Worm (Caenorhabditis elegans) whole organism, late embryonic: Measurements from ENCODE around the gene F56B3.4.

ENCODE experiments used
- C08G9.2 ChIP-seq: sonication (generic microtip); optimal IDR thresholded peaks from 2 replicates; lab custom pipeline; 2016; ENCODE audit warnings: mild to moderate bottlenecking, missing genetic modification characterization, moderate library complexity, missing compliant biosample characterization
- C38D4.7 ChIP-seq: fragments of 200-800 bp; sonication (Bioruptor generic); optimal IDR thresholded peaks from 2 replicates; lab custom pipeline; 2018; ENCODE audit warnings: mild to moderate bottlenecking, missing genetic modification characterization, moderate library complexity, missing compliant biosample characterization
- K02D7.2 ChIP-seq: sonication (generic microtip); optimal IDR thresholded peaks from 2 replicates; lab custom pipeline; 2017; ENCODE audit warnings: mild to moderate bottlenecking, missing genetic modification characterization, missing compliant biosample characterization
- T23F11.4 ChIP-seq: fragments of 200-800 bp; sonication (Bioruptor generic); optimal IDR thresholded peaks from 2 replicates; lab custom pipeline; 2018; ENCODE audit warnings: mild to moderate bottlenecking, missing genetic modification characterization, missing compliant biosample characterization
- Y22D7AL.16 ChIP-seq: sonication (generic microtip); optimal IDR thresholded peaks from 2 replicates; lab custom pipeline; 2016; ENCODE audit warnings: missing genetic modification characterization, missing compliant biosample characterization
- ahr-1 ChIP-seq: sonication (generic microtip); optimal IDR thresholded peaks from 2 replicates; lab custom pipeline; 2016; ENCODE audit warnings: missing genetic modification characterization, missing compliant biosample characterization
- ceh-14 ChIP-seq: sonication (generic microtip); optimal IDR thresholded peaks from 2 replicates; lab custom pipeline; 2016; ENCODE audit warnings: missing genotype, missing genetic modification characterization, missing compliant biosample characterization
- ceh-18 ChIP-seq: sonication (generic microtip); optimal IDR thresholded peaks from 2 replicates; lab custom pipeline; 2016; ENCODE audit warnings: missing genetic modification characterization, missing compliant biosample characterization
- ceh-19 ChIP-seq: fragments of 200-800 bp; sonication (Bioruptor generic); optimal IDR thresholded peaks from 2 replicates; lab custom pipeline; 2018; ENCODE audit warnings: mild to moderate bottlenecking, missing genetic modification characterization, missing compliant biosample characterization
- ceh-24 ChIP-seq: sonication (generic microtip); optimal IDR thresholded peaks from 2 replicates; lab custom pipeline; 2016; ENCODE audit warnings: mild to moderate bottlenecking, missing genetic modification characterization, missing compliant biosample characterization
- ceh-45 ChIP-seq: fragments of 200-800 bp; sonication (Bioruptor generic); IDR thresholded peaks from 2 replicates; pipeline ENCODE4 v1.3.6; 2022; ENCODE audit warnings: missing genetic modification reagents, missing genetic modification characterization, missing compliant biosample characterization
- ceh-48 ChIP-seq: sonication (generic microtip); optimal IDR thresholded peaks from 2 replicates; lab custom pipeline; 2016; ENCODE audit warnings: missing genetic modification characterization, inconsistent platforms, missing compliant biosample characterization
- ceh-6 ChIP-seq: fragments of 200-800 bp; sonication (Bioruptor generic); optimal IDR thresholded peaks from 2 replicates; lab custom pipeline; 2018; ENCODE audit warnings: mild to moderate bottlenecking, missing genetic modification characterization, missing compliant biosample characterization
- ceh-9 ChIP-seq: sonication (generic microtip); optimal IDR thresholded peaks from 2 replicates; lab custom pipeline; 2016; ENCODE audit warnings: mild to moderate bottlenecking, missing genetic modification characterization, inconsistent platforms, missing compliant biosample characterization
- che-1 ChIP-seq: sonication (generic microtip); optimal IDR thresholded peaks from 2 replicates; lab custom pipeline; 2016; ENCODE audit warnings: mild to moderate bottlenecking, missing genetic modification characterization, missing compliant biosample characterization
- elt-2 ChIP-seq: sonication (generic microtip); optimal IDR thresholded peaks from 2 replicates; lab custom pipeline; 2016; ENCODE audit warnings: missing genetic modification reagents, missing genetic modification characterization, missing compliant biosample characterization
- elt-4 ChIP-seq: sonication (generic microtip); optimal IDR thresholded peaks from 2 replicates; lab custom pipeline; 2016; ENCODE audit warnings: missing genetic modification characterization, missing compliant biosample characterization
- ets-4 ChIP-seq: sonication (generic microtip); optimal IDR thresholded peaks from 2 replicates; lab custom pipeline; 2016; ENCODE audit warnings: missing genetic modification characterization, missing compliant biosample characterization
- fkh-10 ChIP-seq: fragments of 150-350 bp; optimal IDR thresholded peaks from 2 replicates; lab custom pipeline; 2014; ENCODE audit warnings: missing biosample characterization, missing genetic modification reagents, missing genetic modification characterization
- fkh-6 ChIP-seq: sonication (generic microtip); optimal IDR thresholded peaks from 2 replicates; lab custom pipeline; 2016; ENCODE audit warnings: missing genetic modification characterization, missing compliant biosample characterization
- gmeb-2 ChIP-seq: sonication (generic microtip); optimal IDR thresholded peaks from 2 replicates; lab custom pipeline; 2016; ENCODE audit warnings: missing genetic modification characterization, inconsistent platforms, missing compliant biosample characterization
- hlh-8 ChIP-seq: sonication (generic microtip); optimal IDR thresholded peaks from 2 replicates; lab custom pipeline; 2016; ENCODE audit warnings: missing genotype, missing genetic modification characterization, missing compliant biosample characterization
- lim-6 ChIP-seq: sonication (generic microtip); optimal IDR thresholded peaks from 2 replicates; lab custom pipeline; 2016; ENCODE audit warnings: missing genetic modification characterization, missing compliant biosample characterization
- madf-2 ChIP-seq: sonication (generic microtip); optimal IDR thresholded peaks from 2 replicates; lab custom pipeline; 2017; ENCODE audit warnings: missing genetic modification characterization, missing compliant biosample characterization
- nfya-1 ChIP-seq: sonication (generic microtip); optimal IDR thresholded peaks from 2 replicates; lab custom pipeline; 2017; ENCODE audit warnings: missing genetic modification characterization, mild to moderate bottlenecking, missing compliant biosample characterization, antibody characterized with exemption, moderate library complexity
- odd-2 ChIP-seq: sonication (generic microtip); optimal IDR thresholded peaks from 2 replicates; lab custom pipeline; 2017; ENCODE audit warnings: antibody characterized with exemption, mild to moderate bottlenecking, missing genetic modification characterization, missing compliant biosample characterization
- pag-3 ChIP-seq: sonication (generic microtip); optimal IDR thresholded peaks from 2 replicates; lab custom pipeline; 2016; ENCODE audit warnings: missing compliant biosample characterization, missing genetic modification characterization, borderline replicate concordance
- pha-2 ChIP-seq: sonication (generic microtip); optimal IDR thresholded peaks from 2 replicates; lab custom pipeline; 2017; ENCODE audit warnings: mild to moderate bottlenecking, missing genetic modification characterization, missing compliant biosample characterization
- pha-4 ChIP-seq: fragments of 150-350 bp; optimal IDR thresholded peaks from 2 replicates; lab custom pipeline; 2018; ENCODE audit warnings: missing biosample characterization, missing genetic modification reagents, missing genetic modification characterization
- pqm-1 ChIP-seq: sonication (generic microtip); optimal IDR thresholded peaks from 2 replicates; lab custom pipeline; 2016; ENCODE audit warnings: missing genetic modification characterization, missing compliant biosample characterization
- pros-1 ChIP-seq: fragments of 150-350 bp; optimal IDR thresholded peaks from 2 replicates; lab custom pipeline; 2014; ENCODE audit warnings: missing biosample characterization, missing genetic modification reagents, missing genetic modification characterization
- ref-2 ChIP-seq: sonication (generic microtip); optimal IDR thresholded peaks from 2 replicates; lab custom pipeline; 2016; ENCODE audit warnings: missing genetic modification characterization, missing compliant biosample characterization
- sox-2 ChIP-seq: fragments of 200-800 bp; sonication (Bioruptor generic); IDR thresholded peaks from 2 replicates; pipeline ENCODE4 v1.3.6; 2022; ENCODE audit warnings: missing genetic modification reagents, missing genetic modification characterization, missing compliant biosample characterization
- sox-4 ChIP-seq: sonication (generic microtip); optimal IDR thresholded peaks from 2 replicates; lab custom pipeline; 2017; ENCODE audit warnings: mild to moderate bottlenecking, missing genetic modification characterization, inconsistent platforms, missing compliant biosample characterization
- syd-9 ChIP-seq: sonication (generic microtip); optimal IDR thresholded peaks from 2 replicates; lab custom pipeline; 2016; ENCODE audit warnings: mild to moderate bottlenecking, missing genetic modification characterization, moderate library complexity, missing compliant biosample characterization
- unc-3 ChIP-seq, 2 experiments: fragments of 200-800 bp in 1 of 2; sonication (Bioruptor generic) in 1 of 2; sonication (generic microtip) in 1 of 2; conservative IDR thresholded peaks in 1 of 2; optimal IDR thresholded peaks in 1 of 2; 2 replicates each; pipeline versions ENCODE4 v1.3.6 to Lab custom; 2016 to 2022; ENCODE audit warnings: missing compliant biosample characterization in 2 of 2, missing genetic modification characterization in 2 of 2, missing genetic modification reagents in 1 of 2
- zip-5 ChIP-seq: sonication (generic microtip); optimal IDR thresholded peaks from 2 replicates; lab custom pipeline; 2016; ENCODE audit warnings: missing genetic modification characterization, missing compliant biosample characterization
- ztf-16 ChIP-seq: sonication (generic microtip); optimal IDR thresholded peaks from 2 replicates; lab custom pipeline; 2017; ENCODE audit warnings: missing genetic modification characterization, missing compliant biosample characterization

The F56B3.4 gene

DNA sequence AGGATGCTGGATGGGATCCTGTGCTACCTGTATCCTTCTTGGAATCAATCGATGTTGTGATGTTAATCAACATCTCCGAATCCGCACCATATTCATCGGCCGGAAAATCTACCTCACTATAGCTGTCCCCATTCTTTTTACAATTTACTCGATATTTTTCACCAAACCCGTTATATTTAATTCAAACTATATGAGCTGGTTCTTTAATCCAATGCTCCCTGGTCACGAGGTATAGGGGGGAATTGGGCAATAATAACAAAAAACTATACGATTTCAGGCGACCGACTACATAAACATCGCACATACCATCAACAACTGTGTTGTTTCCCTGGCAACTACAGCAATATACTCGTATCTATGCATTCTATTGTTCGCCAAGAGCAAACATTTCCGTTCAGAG lies 36.5 kb downstream of the F56B3.4 start:
- TF ChIP-seq hlh-8 (tag; lab: Kevin White, UChicago) = no peak
- no peak for TF ChIP-seq pha-2 (tag; lab: Kevin White, UChicago)
- no peak for TF ChIP-seq che-1
- no peak for TF ChIP-seq elt-4 (tag; lab: Kevin White, UChicago)
- no peak for TF ChIP-seq odd-2 (tag; lab: Kevin White, UChicago)
- no peak for TF ChIP-seq ets-4 (tag; lab: Kevin White, UChicago)
- TF ChIP-seq zip-5 (tag; lab: Kevin White, UChicago) = no peak
- TF ChIP-seq madf-2 (tag; lab: Kevin White, UChicago) = no peak
- no peak for TF ChIP-seq gmeb-2 (tag; lab: Kevin White, UChicago)
- TF ChIP-seq, all 69 proteins: peak for 0

DNA sequence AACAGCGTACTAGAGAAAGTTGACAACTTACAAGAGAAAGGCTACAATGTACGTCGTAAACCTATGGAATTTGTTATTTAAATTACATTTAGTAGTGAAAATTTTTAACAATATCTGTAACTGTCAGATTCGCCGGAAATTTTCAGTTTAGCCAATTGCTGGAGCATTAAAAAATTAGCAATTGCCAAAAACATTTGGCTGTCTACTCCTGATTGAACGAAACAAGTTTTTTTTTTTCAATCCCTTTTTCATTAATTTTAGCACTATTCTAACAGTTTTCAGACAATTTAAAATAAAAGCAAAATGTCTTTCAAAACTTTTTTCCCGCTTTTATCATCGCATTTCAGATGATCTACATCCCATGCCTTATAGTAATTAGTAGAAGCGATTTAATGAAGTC lies 37.1 kb downstream of the F56B3.4 start:
- TF ChIP-seq pag-3 (tag; lab: Kevin White, UChicago) (no peak), sox-2 (no peak), ztf-16 (no peak), elt-2 (tag; lab: Kevin White, UChicago) (no peak), ceh-6 (no peak), ceh-19 (no peak), lim-6 (tag; lab: Kevin White, UChicago) (no peak), fkh-10 (GFP tag; lab: Kevin White, UChicago) (no peak), gmeb-2 (tag; lab: Kevin White, UChicago) (no peak), ceh-45 (GFP tag; lab: Robert Waterston, UW) (no peak), ceh-24 (no peak), ceh-9 (tag; lab: Kevin White, UChicago) (no peak), ref-2 (tag; lab: Kevin White, UChicago) (no peak), nfya-1 (tag; lab: Kevin White, UChicago) (no peak), K02D7.2 (no peak), syd-9 (tag; lab: Kevin White, UChicago) (no peak)

DNA sequence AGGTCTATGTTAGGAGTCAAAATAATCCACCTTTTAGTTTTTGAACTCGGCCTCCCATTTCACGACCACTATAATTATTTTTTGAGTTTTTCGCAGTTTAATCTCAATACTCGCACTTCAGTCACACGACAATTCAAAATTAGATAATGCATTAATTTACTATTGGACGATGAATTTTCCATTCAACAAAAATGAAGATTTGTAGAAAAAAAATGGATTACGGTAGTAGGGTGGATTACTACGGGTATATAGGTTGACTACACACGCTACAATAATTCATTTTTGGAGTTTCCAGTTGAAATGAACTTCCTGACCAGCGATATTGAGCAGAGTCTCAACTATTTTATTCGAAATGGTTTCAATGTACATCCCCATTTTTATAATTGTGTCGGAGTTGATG lies 37.7 kb downstream of the F56B3.4 start, which contains the start of gene srt-23:
Gene srt-23, plus strand, starts transcription at position 301 of the 400 bp plus-strand sequence.
- TF ChIP-seq K02D7.2 = no peak
- TF ChIP-seq T23F11.4 (GFP tag; lab: Kevin White, UChicago) = no peak
- TF ChIP-seq ztf-16 = no peak
- TF ChIP-seq C08G9.2 (tag; lab: Kevin White, UChicago) = no peak
- TF ChIP-seq ceh-18 (tag; lab: Kevin White, UChicago) = no peak
- TF ChIP-seq Y22D7AL.16 (tag; lab: Kevin White, UChicago) = no peak
- TF ChIP-seq fkh-6 (tag; lab: Kevin White, UChicago) = no peak
- TF ChIP-seq unc-3 (GFP tag; conservative IDR thresholded peaks at IDR 0.05; lab: Robert Waterston, UW) = no peak
- no peak for TF ChIP-seq unc-3 (tag; optimal IDR thresholded peaks at IDR 0.05; lab: Kevin White, UChicago)
- TF ChIP-seq C38D4.7 (GFP tag; lab: Kevin White, UChicago) = no peak
- no peak for TF ChIP-seq sox-4 (tag; lab: Kevin White, UChicago)
- TF ChIP-seq pros-1 (tag; lab: Kevin White, UChicago) = no peak
- TF ChIP-seq ets-4 (tag; lab: Kevin White, UChicago) = no peak
- TF ChIP-seq pha-4 (tag; lab: Kevin White, UChicago) = no peak

DNA sequence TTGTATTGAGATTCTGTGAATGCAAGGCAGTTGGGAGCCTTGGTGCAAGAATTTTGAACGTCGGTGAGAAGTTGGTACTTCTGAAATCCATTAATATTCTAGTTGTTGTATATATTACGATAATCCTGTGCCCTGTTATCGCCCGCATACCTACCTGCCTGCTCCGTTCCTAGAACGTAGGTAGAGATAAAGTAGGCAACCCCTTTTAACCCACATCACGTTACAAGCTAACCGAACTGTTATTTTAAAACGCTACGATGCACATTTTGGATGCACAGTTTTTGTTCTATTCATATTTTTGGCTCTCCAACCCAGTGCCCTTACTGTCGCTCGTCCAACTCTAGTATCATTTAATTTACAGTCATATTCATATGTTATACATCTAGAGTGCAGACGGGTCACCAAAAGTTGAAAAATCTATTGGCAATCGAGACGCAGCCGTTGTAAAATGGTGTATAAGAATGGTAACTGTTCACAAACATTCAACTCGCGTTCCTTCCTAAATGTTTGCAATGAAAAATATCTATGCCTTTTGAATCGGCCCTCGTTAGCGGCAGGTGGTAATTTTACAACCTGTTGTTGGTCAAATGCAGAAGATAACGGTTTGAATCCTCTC lies 39.6 kb downstream of the F56B3.4 start:
- TF ChIP-seq pqm-1 (tag; lab: Kevin White, UChicago) = no peak
- no peak for TF ChIP-seq sox-2
- TF ChIP-seq ahr-1 (tag; lab: Kevin White, UChicago) = no peak
- no peak for TF ChIP-seq ceh-14 (tag; lab: Kevin White, UChicago)
- TF ChIP-seq che-1 = no peak
- no peak for TF ChIP-seq ceh-48 (tag; lab: Kevin White, UChicago)
- no peak for TF ChIP-seq lim-6 (tag; lab: Kevin White, UChicago)
- TF ChIP-seq ceh-45 (GFP tag; lab: Robert Waterston, UW) = no peak
- TF ChIP-seq, all 69 proteins: peak for 0
